Worm (Caenorhabditis elegans) whole organism, L1 larva: ENCODE results near the gene R02F11.11.

ENCODE experiments used
- aha-1 ChIP-seq: fragments of 150-350 bp; optimal IDR thresholded peaks from 2 replicates; lab custom pipeline; 2014; ENCODE audit warnings: missing biosample characterization, missing genetic modification characterization
- aly-2 ChIP-seq: fragments of 150-350 bp; optimal IDR thresholded peaks from 2 replicates; lab custom pipeline; 2014; ENCODE audit warnings: missing biosample characterization, missing genetic modification characterization
- ama-1 ChIP-seq: fragments of 150-350 bp; optimal IDR thresholded peaks from 2 replicates; lab custom pipeline; 2014
- egl-27 ChIP-seq, 2 experiments: fragments of 150-350 bp in 1 of 2; sonication (generic microtip); optimal IDR thresholded peaks; 3 replicates each; lab custom pipeline; 2017 to 2018; ENCODE audit warnings: missing biosample characterization in 2 of 2, missing genetic modification characterization in 2 of 2, missing genetic modification reagents in 2 of 2
- ets-5 ChIP-seq: fragments of 200-800 bp; sonication (Bioruptor generic); IDR thresholded peaks from 2 replicates; pipeline ENCODE4 v1.3.6; 2022; ENCODE audit warnings: missing genetic modification characterization, missing compliant biosample characterization
- fos-1 ChIP-seq: fragments of 150-350 bp; optimal IDR thresholded peaks from 2 replicates; lab custom pipeline; 2014; ENCODE audit warnings: missing biosample characterization, missing genetic modification characterization
- lin-13 ChIP-seq: fragments of 150-350 bp; optimal IDR thresholded peaks from 2 replicates; lab custom pipeline; 2014; ENCODE audit warnings: missing biosample characterization, missing genetic modification reagents, missing genetic modification characterization
- lin-39 ChIP-seq: fragments of 150-350 bp; optimal IDR thresholded peaks from 2 replicates; lab custom pipeline; 2014; ENCODE audit warnings: missing biosample characterization, missing genetic modification reagents, missing genetic modification characterization
- mep-1 ChIP-seq: fragments of 150-350 bp; optimal IDR thresholded peaks from 2 replicates; lab custom pipeline; 2014; ENCODE audit warnings: missing biosample characterization, missing genetic modification characterization
- nhr-11 ChIP-seq: fragments of 150-350 bp; optimal IDR thresholded peaks from 2 replicates; lab custom pipeline; 2014; ENCODE audit warnings: missing biosample characterization, missing genetic modification characterization
- nhr-237 ChIP-seq: fragments of 150-350 bp; optimal IDR thresholded peaks from 2 replicates; lab custom pipeline; 2014; ENCODE audit warnings: missing biosample characterization, missing genetic modification characterization
- nhr-77 ChIP-seq: fragments of 150-350 bp; optimal IDR thresholded peaks from 2 replicates; lab custom pipeline; 2014; ENCODE audit warnings: missing biosample characterization, missing genetic modification characterization
- rnt-1 ChIP-seq: sonication (generic microtip); optimal IDR thresholded peaks from 2 replicates; lab custom pipeline; 2016; ENCODE audit warnings: mild to moderate bottlenecking, missing genetic modification characterization, moderate library complexity, missing compliant biosample characterization
- snpc-4 ChIP-seq: fragments of 150-350 bp; optimal IDR thresholded peaks from 2 replicates; lab custom pipeline; 2014; ENCODE audit warnings: missing biosample characterization, missing genetic modification characterization

DNA sequence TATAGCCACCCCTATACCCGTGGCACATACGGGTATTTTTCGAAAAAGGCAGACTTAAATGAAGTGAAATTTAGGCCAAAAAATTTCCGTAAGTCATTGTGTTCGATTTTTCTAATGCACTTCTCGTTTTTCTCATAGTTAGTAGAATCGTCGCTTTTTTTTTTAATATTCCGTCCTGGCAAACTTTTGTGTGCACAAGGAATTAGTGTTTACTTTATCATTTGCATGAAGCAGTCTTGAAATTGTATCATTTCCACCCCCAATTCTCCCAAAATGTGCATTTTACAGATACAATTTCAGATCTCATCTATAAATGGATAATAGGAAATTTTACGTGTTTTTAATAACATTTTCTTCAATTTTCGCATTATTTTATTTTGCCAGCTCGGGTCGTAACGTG is 41.4 kb upstream of the R02F11.11 start, which contains the start of gene C18G1.6:
- TF ChIP-seq lin-39 (tag; lab: Kevin White, UChicago) (no peak), aha-1 (no peak), nhr-11 (tag; lab: Kevin White, UChicago) (no peak), ama-1 (no peak), rnt-1 (tag; lab: Kevin White, UChicago) (no peak), aly-2 (tag; lab: Kevin White, UChicago) (no peak), fos-1 (tag; lab: Kevin White, UChicago) (no peak), ets-5 (GFP tag; lab: Robert Waterston, UW) (no peak), nhr-77 (tag; lab: Kevin White, UChicago) (no peak), mep-1 (tag; lab: Kevin White, UChicago) (no peak), snpc-4 (tag; lab: Kevin White, UChicago) (no peak), lin-13 (GFP tag; lab: Kevin White, UChicago) (no peak), egl-27 (tag; optimal IDR thresholded peaks at IDR 0.05; lab: Kevin White, UChicago) (no peak), nhr-237 (tag; lab: Kevin White, UChicago) (no peak)
